Worm (Caenorhabditis elegans): Measurements from ENCODE around the gene C36C5.12.

C36C5.12 gene

DNA sequence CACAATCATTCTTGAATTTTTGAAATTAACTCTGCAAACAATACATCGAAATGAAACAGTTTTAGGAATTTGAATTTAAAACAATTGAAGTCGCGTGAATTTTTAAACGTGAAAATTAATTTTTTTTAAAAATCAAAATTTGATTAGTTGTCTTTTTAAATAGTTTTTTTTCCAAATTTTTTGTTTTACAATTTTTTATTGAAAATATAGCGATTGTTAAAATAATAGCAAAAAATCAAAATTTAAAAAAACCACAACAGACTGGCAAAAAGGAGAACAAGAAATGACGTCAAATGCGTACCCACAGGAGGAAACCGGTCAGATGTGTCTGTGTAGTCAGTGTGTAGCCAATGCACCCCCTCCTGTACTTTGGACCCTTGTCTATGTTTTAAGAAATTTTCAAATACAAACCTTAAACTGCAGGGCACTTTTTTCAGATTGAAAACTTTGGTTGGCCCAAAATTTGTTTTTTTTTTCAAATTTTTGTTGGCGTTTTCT lies 37.7 kb upstream of the C36C5.12 start, which contains the start of the genes Y73C8B.1 and Y73C8B.5 (continued):
- TF ChIP-seq alr-1 (tag; optimal IDR thresholded peaks at IDR 0.05), result no peak
- TF ChIP-seq sma-9 (GFP tag; optimal IDR thresholded peaks at IDR 0.05), result peak; percentile 34
- TF ChIP-seq sma-9 (tag; optimal IDR thresholded peaks at IDR 0.05), result no peak
- no peak for TF ChIP-seq mdl-1 (tag; optimal IDR thresholded peaks at IDR 0.05)
- no peak for TF ChIP-seq sma-3 (GFP tag; optimal IDR thresholded peaks at IDR 0.05)
- no peak for TF ChIP-seq ceh-16 (tag; optimal IDR thresholded peaks at IDR 0.05)
- TF ChIP-seq C34F6.9 (tag; optimal IDR thresholded peaks at IDR 0.05), result no peak
- no peak for TF ChIP-seq elt-1 (tag; optimal IDR thresholded peaks at IDR 0.05)
- no peak for TF ChIP-seq lin-39 (tag; optimal IDR thresholded peaks at IDR 0.05)
- TF ChIP-seq egl-27 (tag; optimal IDR thresholded peaks at IDR 0.05), result no peak
- no peak for TF ChIP-seq ama-1 (optimal IDR thresholded peaks at IDR 0.05)
- TF ChIP-seq elt-3 (tag; optimal IDR thresholded peaks at IDR 0.05), result no peak
- no peak for TF ChIP-seq ztf-1 (GFP tag; conservative IDR thresholded peaks at IDR 0.05)
- TF ChIP-seq unc-39 (tag; optimal IDR thresholded peaks at IDR 0.05), result no peak
- no peak for TF ChIP-seq dmd-4 (tag; optimal IDR thresholded peaks at IDR 0.05)

DNA sequence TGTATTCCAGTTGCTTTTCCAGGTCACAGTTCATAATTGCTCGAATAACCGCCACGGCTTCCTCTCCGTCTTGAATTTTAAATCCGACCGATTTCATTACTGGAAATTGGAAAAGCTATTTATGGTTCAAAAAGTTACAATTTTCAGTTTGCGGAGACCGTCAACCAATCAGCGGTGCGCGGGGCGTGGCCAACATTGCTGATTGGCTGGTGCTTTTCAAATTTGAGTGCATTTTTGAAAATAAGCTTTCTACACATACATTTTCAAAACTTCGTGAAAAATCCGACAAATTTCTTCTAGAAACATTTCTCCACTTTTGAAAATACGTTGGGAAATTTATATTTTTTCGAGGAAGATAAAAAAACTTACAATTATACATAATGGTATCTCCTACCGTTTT lies 36.7 kb upstream of the C36C5.12 start:
- no peak for TF ChIP-seq alr-1 (tag; optimal IDR thresholded peaks at IDR 0.05)

DNA sequence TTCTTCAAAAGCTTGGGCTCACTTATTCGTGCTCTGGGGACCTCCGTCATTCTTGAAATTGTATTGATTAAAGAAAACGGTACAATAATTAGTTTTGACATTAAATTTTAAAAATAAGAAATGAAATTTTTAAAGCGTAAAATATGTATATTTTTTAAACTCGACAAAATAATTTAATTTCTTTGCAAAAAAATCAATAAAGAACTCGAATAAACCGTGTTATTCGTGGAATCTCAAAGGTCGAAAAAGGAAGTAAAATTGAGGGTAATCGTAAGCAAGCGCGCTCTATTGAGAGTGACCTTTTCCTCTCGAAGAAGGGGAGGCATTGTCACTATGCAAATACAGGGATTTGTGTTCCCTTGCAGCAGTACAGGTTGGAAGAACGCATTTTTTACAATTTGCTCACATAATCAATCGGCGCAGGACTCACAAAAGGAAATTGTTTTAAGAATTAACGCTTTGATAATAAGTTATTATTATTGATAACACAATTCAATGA lies 35.8 kb upstream of the C36C5.12 start, which contains the start of gene Y73C8B.2:
Gene Y73C8B.2 (minus strand): TSS at position 51 of the 499 bp plus-strand sequence.
- TF ChIP-seq lsy-2 (tag; optimal IDR thresholded peaks at IDR 0.05) (peak in 1 of 2 experiments; percentile 62), unc-55 (GFP tag; optimal IDR thresholded peaks at IDR 0.05) (peak; percentile 20), ztf-4 (tag; optimal IDR thresholded peaks at IDR 0.05) (peak; percentile 0), F13H6.1 (tag; optimal IDR thresholded peaks at IDR 0.05) (peak; percentile 27), nhr-6 (tag; optimal IDR thresholded peaks at IDR 0.05) (no peak), unc-39 (tag; optimal IDR thresholded peaks at IDR 0.05) (no peak), ztf-1 (GFP tag; conservative IDR thresholded peaks at IDR 0.05) (no peak), fos-1 (tag; optimal IDR thresholded peaks at IDR 0.05) (peak; percentile 70), nhr-11 (tag; optimal IDR thresholded peaks at IDR 0.05) (no peak), nhr-21 (tag; optimal IDR thresholded peaks at IDR 0.05) (peak; percentile 1), gmeb-1 (tag; optimal IDR thresholded peaks at IDR 0.05) (peak; percentile 7), lin-39 (tag; optimal IDR thresholded peaks at IDR 0.05) (no peak), crh-2 (tag; optimal IDR thresholded peaks at IDR 0.05) (peak; percentile 27), alr-1 (tag; optimal IDR thresholded peaks at IDR 0.05) (no peak), nhr-25 (tag; optimal IDR thresholded peaks at IDR 0.05) (peak; percentile 54), nhr-129 (tag; optimal IDR thresholded peaks at IDR 0.05) (peak; percentile 39), C34F6.9 (tag; optimal IDR thresholded peaks at IDR 0.05) (peak; percentile 54), elt-3 (tag; optimal IDR thresholded peaks at IDR 0.05) (no peak)

DNA sequence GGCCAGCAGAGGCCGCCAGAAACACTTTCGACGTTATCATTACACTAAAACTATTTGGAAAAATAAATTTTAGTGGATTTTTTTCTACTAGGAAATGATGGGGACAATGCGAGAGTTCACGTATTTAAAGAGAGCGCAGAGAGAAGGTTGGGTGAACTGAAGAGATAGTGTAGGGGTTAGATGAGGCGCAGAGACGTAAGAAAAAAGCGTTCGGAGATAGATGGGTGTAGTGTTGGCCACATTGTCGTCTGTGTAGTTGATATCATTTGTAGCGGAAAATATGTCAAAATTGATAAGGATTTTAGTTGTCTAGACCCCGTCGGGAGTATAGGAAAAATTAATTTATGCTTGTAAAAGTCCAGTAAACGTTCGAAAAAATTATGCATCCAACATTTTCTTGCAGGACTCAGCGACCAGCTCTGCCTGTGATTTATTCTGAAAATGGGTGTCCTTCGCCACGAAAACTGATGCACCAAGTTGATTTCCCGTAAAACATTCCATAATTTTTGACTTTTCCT lies 34.0 kb upstream of the C36C5.12 start, which contains the start of the genes Y73C8B.3 and Y73C8B.9:
Gene Y73C8B.3 (minus strand): TSS at position 147 of the 518 bp plus-strand sequence.
Gene Y73C8B.9 (plus strand): TSS at position 468 of the 518 bp plus-strand sequence.
- TF ChIP-seq elt-1 (tag; optimal IDR thresholded peaks at IDR 0.05) (no peak), blmp-1 (tag; optimal IDR thresholded peaks at IDR 0.05; ENCODE audit: insufficient read depth) (no peak), nhr-237 (tag; optimal IDR thresholded peaks at IDR 0.05) (no peak), nhr-129 (tag; optimal IDR thresholded peaks at IDR 0.05) (no peak), nhr-10 (tag; optimal IDR thresholded peaks at IDR 0.05) (no peak), F13H6.1 (tag; optimal IDR thresholded peaks at IDR 0.05) (peak; percentile 7), snpc-4 (tag; optimal IDR thresholded peaks at IDR 0.05) (no peak), nhr-25 (tag; optimal IDR thresholded peaks at IDR 0.05) (peak; percentile 24), crh-2 (tag; optimal IDR thresholded peaks at IDR 0.05) (peak; percentile 15), sma-3 (GFP tag; optimal IDR thresholded peaks at IDR 0.05) (peak; percentile 22), gmeb-1 (tag; optimal IDR thresholded peaks at IDR 0.05) (peak; percentile 43), sma-9 (GFP tag; optimal IDR thresholded peaks at IDR 0.05) (peak; percentile 77), sma-9 (tag; optimal IDR thresholded peaks at IDR 0.05) (no peak), unc-39 (tag; optimal IDR thresholded peaks at IDR 0.05) (no peak), nhr-11 (tag; optimal IDR thresholded peaks at IDR 0.05) (no peak), nhr-21 (tag; optimal IDR thresholded peaks at IDR 0.05) (peak; percentile 18), fos-1 (tag; optimal IDR thresholded peaks at IDR 0.05) (peak; percentile 14), R02D3.7 (tag; optimal IDR thresholded peaks at IDR 0.05) (no peak), dmd-4 (tag; optimal IDR thresholded peaks at IDR 0.05) (no peak), ZK546.5 (tag; optimal IDR thresholded peaks at IDR 0.05) (no peak), lin-13 (GFP tag; optimal IDR thresholded peaks at IDR 0.05) (no peak), alr-1 (tag; optimal IDR thresholded peaks at IDR 0.05) (no peak), nhr-6 (tag; optimal IDR thresholded peaks at IDR 0.05) (no peak), aly-2 (tag; optimal IDR thresholded peaks at IDR 0.05) (no peak)

Data from whole organism, L2 larva.